Fruit fly (Drosophila melanogaster): ENCODE measurements around the gene Josd.

Josd gene

DNA sequence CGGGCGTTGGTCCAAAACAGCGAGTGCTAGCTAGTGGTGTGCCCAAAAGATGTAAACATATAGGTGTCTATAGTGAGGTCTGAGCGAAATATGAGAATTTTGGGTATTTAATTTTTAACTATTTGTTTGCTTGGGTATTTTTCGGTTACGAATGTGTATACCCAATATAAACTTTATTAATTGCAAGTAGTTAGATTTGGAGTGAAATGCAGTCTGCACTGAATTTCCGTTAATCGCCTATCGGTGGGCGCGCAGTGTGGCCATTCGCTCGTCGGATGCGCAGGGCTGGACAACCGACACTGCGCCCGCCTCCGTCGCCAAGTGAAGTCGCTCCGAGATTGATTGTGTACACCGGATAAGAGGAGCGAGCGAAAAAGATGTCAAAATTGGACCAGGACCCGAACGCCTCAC lies 34.2 kb downstream of the Josd start, which contains the start of the genes CG15891 and CG3815 (continued):
- TF ChIP-seq CG17802 (tag; optimal IDR thresholded peaks at IDR 0.05) (peak; percentile 35), Fer1 (GFP tag; optimal IDR thresholded peaks at IDR 0.05) (peak; percentile 67), ab (GFP tag; optimal IDR thresholded peaks at IDR 0.05) (no peak), NFAT (GFP tag; IDR thresholded peaks at IDR 0.05) (no peak), CG18599 (GFP tag; optimal IDR thresholded peaks at IDR 0.05) (no peak), corto (GFP tag; optimal IDR thresholded peaks at IDR 0.05) (no peak), gce (GFP tag; IDR thresholded peaks at IDR 0.05) (no peak), YL-1 (GFP tag; optimal IDR thresholded peaks at IDR 0.05) (peak; percentile 60), ro (GFP tag; IDR thresholded peaks at IDR 0.05) (no peak), CG8089 (GFP tag; optimal IDR thresholded peaks at IDR 0.05) (no peak), TFAM (GFP tag; optimal IDR thresholded peaks at IDR 0.05) (no peak), CG4617 (GFP tag; optimal IDR thresholded peaks at IDR 0.05; ENCODE audit: borderline replicate concordance) (peak; percentile 71), zfh1 (GFP tag; IDR thresholded peaks at IDR 0.05) (peak; percentile 32; the same call in 1 of the 3 replicates), Eip74EF (GFP tag; optimal IDR thresholded peaks at IDR 0.05) (no peak), Scr (GFP tag; IDR thresholded peaks at IDR 0.05; ENCODE audit: partially characterized antibody) (peak; percentile 55; the same call in 1 of the 2 replicates), CG10209 (GFP tag; optimal IDR thresholded peaks at IDR 0.05) (no peak), Sry-β (GFP tag; optimal IDR thresholded peaks at IDR 0.05) (peak; percentile 97), rib (GFP tag; IDR thresholded peaks at IDR 0.05) (0 out of 2 replicates have a peak, but pooled peaks have one; percentile 19), aop (GFP tag; IDR thresholded peaks at IDR 0.05) (no peak), wdn (GFP tag; IDR thresholded peaks at IDR 0.05) (0 out of 2 replicates have a peak, but pooled peaks have one; percentile 41), cwo (GFP tag; optimal IDR thresholded peaks at IDR 0.05) (no peak), Meics (GFP tag; optimal IDR thresholded peaks at IDR 0.05) (no peak), al (GFP tag; IDR thresholded peaks at IDR 0.05) (peak; percentile 50; the same call in 1 of the 2 replicates), CG14050 (GFP tag; IDR thresholded peaks at IDR 0.05) (no peak), Hey (tag; optimal IDR thresholded peaks at IDR 0.05) (no peak), HmgD (GFP tag; optimal IDR thresholded peaks at IDR 0.05) (peak; percentile 3), CG17912 (GFP tag; optimal IDR thresholded peaks at IDR 0.05) (no peak), CG34376 (GFP tag; optimal IDR thresholded peaks at IDR 0.05) (peak; percentile 67), hth (optimal IDR thresholded peaks at IDR 0.05) (no peak), CG3847 (GFP tag; IDR thresholded peaks at IDR 0.05) (peak; percentile 82), NK7.1 (GFP tag; optimal IDR thresholded peaks at IDR 0.05) (peak; percentile 23), run (tag; optimal IDR thresholded peaks at IDR 0.05) (no peak), peb (GFP tag; IDR thresholded peaks at IDR 0.05) (no peak), Ada2b (GFP tag; IDR thresholded peaks at IDR 0.05) (peak; percentile 25; the same call in 1 of the 2 replicates), Oli (tag; optimal IDR thresholded peaks at IDR 0.05) (peak; percentile 39), ara (GFP tag; IDR thresholded peaks at IDR 0.05) (0 out of 2 replicates have a peak, but pooled peaks have one; percentile 7), CG32767 (GFP tag; IDR thresholded peaks at IDR 0.05) (0 out of 2 replicates have a peak, but pooled peaks have one; percentile 28), Bgb (GFP tag; IDR thresholded peaks at IDR 0.05; ENCODE audit: partially characterized antibody) (peak; percentile 23; the same call in 1 of the 2 replicates), ham (GFP tag; IDR thresholded peaks at IDR 0.05) (0 out of 2 replicates have a peak, but pooled peaks have one; percentile 8), Dfd (GFP tag; optimal IDR thresholded peaks at IDR 0.05) (no peak), sob (GFP tag; IDR thresholded peaks at IDR 0.05) (peak; percentile 46; the same call in 1 of the 2 replicates), CG4424 (GFP tag; optimal IDR thresholded peaks at IDR 0.05) (peak; percentile 7), Lhr (GFP tag; optimal IDR thresholded peaks at IDR 0.05) (peak; percentile 17), sd (tag; optimal IDR thresholded peaks at IDR 0.05) (no peak), sima (GFP tag; optimal IDR thresholded peaks at IDR 0.05) (no peak), dmrt99B (tag; optimal IDR thresholded peaks at IDR 0.05) (no peak), CG12942 (GFP tag; optimal IDR thresholded peaks at IDR 0.05) (no peak), bcd (GFP tag; optimal IDR thresholded peaks at IDR 0.05) (peak; percentile 61), CG11093 (GFP tag; IDR thresholded peaks at IDR 0.05) (0 out of 3 replicates have a peak, but pooled peaks have one; percentile 39), Doc3 (GFP tag; IDR thresholded peaks at IDR 0.05; ENCODE audit: partially characterized antibody) (no peak)
